Worm (Caenorhabditis elegans): Measurements from ENCODE around the gene D1025.10.
"Not testable (repeated sequence)": the region's sequence is repeated elsewhere in the genome, so short reads cannot be mapped to it uniquely, and the experiment has no call there.

Gene D1025.10

DNA sequence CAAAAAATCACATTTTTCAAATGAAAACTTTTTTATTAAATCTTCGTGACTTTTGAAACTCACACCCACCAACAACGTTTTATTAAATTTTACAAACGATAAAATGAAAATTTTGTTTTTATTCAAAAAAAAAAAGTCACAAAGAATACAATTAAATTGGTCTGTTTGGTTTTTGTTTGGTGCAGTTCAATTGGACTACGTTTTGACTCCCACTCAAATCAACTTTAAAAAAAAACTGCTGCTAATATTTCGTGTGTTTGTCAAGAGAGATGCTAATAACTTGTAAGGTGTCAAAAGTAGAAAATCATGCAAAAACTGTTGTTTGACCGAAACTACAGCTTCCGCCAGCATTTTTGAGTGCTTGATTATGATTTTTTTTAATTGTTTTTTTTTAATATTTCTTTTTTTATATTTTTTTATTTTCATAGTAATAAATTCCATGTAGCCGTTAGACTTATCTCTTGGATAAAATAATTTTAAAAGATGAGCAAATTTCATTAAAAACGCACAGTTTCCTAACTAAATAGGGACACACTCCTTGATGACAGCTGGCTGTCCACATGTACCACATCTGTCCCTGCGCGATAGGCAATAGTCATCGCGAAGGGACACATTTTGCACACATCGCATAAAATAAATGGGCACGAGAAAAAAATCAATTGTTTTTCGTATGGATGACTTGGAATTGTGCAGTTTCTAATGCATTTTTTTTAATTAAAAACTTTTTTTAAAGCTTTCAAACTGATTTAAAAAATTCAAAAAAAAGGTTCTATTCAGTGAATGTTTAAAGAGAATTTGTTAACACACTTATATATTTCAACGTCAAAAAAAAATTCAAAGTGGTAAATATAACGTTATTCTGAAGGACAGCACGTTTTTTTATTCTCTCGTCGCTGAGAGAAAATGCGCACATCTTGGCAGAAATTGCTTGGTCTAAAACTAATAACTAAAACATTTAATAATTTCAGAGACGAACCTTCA, 9.0 kb downstream of the D1025.10 start:
- TF ChIP-seq hmg-4 (GFP tag; optimal IDR thresholded peaks at IDR 0.05) (peak; percentile 95), tra-4 (tag; optimal IDR thresholded peaks at IDR 0.05) (no peak), B0310.2 (tag; optimal IDR thresholded peaks at IDR 0.05) (no peak), ceh-36 (tag; optimal IDR thresholded peaks at IDR 0.05) (peak; percentile 8), aly-1 (tag; optimal IDR thresholded peaks at IDR 0.05) (no peak), sea-1 (GFP tag; conservative IDR thresholded peaks at IDR 0.05) (peak; percentile 79), pes-1 (GFP tag; IDR thresholded peaks at IDR 0.05) (no peak; the same call in 1 of the 2 replicates), ets-7 (tag; optimal IDR thresholded peaks at IDR 0.05) (no peak), tbx-11 (GFP tag; IDR thresholded peaks at IDR 0.05) (no peak), hmbx-1 (tag; optimal IDR thresholded peaks at IDR 0.05) (no peak), flt-1 (GFP tag; IDR thresholded peaks at IDR 0.05) (0 out of 2 replicates have a peak, but pooled peaks have one; percentile 8), F13C5.2 (tag; optimal IDR thresholded peaks at IDR 0.05) (peak; percentile 98), hnd-1 (tag; optimal IDR thresholded peaks at IDR 0.05) (no peak), ama-1 (optimal IDR thresholded peaks at IDR 0.05) (no peak), ceh-13 (GFP tag; optimal IDR thresholded peaks at IDR 0.05) (peak; percentile 39), tbx-37 (GFP tag; conservative IDR thresholded peaks at IDR 0.05) (peak; percentile 60)

ce11 chrX:14527559-14527958, 10.9 kb downstream of the D1025.10 start, which contains the start of gene nspc-18:
nspc-18 (minus strand) TSS chrX:14527659.
- no peak for TF ChIP-seq flt-1 (GFP tag; IDR thresholded peaks at IDR 0.05)
- no peak for TF ChIP-seq ceh-36 (tag; optimal IDR thresholded peaks at IDR 0.05)
- no peak for TF ChIP-seq scrt-1 (GFP tag; IDR thresholded peaks at IDR 0.05)
- TF ChIP-seq hmg-4 (GFP tag; optimal IDR thresholded peaks at IDR 0.05): no peak

ce11 chrX:14528399-14528798, 11.7 kb downstream of the D1025.10 start, which contains the start of gene nspc-19:
nspc-19 (plus strand) TSS chrX:14528699.
- not testable (repeated sequence) for TF ChIP-seq scrt-1 (GFP tag; IDR thresholded peaks at IDR 0.05); B0310.2 (tag; optimal IDR thresholded peaks at IDR 0.05); hmbx-1 (tag; optimal IDR thresholded peaks at IDR 0.05)

DNA sequence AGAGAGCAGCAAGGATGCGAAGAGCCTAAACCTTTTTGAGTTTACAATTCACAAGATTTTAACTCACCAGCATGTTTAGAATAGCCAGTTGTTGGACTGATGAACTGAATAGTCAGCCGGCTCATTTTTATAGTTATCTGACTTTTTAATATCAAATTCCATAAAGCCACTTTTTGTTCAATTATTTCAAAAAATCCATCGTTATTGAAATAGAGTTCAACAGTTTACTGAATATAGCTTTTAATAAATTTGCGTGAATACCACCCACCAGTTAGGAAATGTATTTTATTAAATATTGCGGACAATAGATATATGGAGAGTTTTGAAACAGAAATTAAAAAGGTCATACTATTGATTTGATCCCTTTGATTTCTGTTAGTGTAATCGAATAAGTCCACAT, 13.4 kb downstream of the D1025.10 start, which contains the start of gene nspc-20:
Gene nspc-20 (minus strand): TSS at position 101 of the 400 bp plus-strand sequence.
- no peak for TF ChIP-seq B0310.2 (tag; optimal IDR thresholded peaks at IDR 0.05)
- TF ChIP-seq hmg-4 (GFP tag; optimal IDR thresholded peaks at IDR 0.05): no peak
- no peak for TF ChIP-seq hmbx-1 (tag; optimal IDR thresholded peaks at IDR 0.05)
- TF ChIP-seq flt-1 (GFP tag; IDR thresholded peaks at IDR 0.05): no peak
- TF ChIP-seq F13C5.2 (tag; optimal IDR thresholded peaks at IDR 0.05): no peak
- no peak for TF ChIP-seq tbx-37 (GFP tag; conservative IDR thresholded peaks at IDR 0.05)

- TF ChIP-seq tbx-37 (GFP tag; conservative IDR thresholded peaks at IDR 0.05) (no peak), tra-4 (tag; optimal IDR thresholded peaks at IDR 0.05) (no peak), hmbx-1 (tag; optimal IDR thresholded peaks at IDR 0.05) (no peak), sea-1 (GFP tag; conservative IDR thresholded peaks at IDR 0.05) (no peak), B0310.2 (tag; optimal IDR thresholded peaks at IDR 0.05) (no peak), flt-1 (GFP tag; IDR thresholded peaks at IDR 0.05) (no peak), ceh-13 (GFP tag; optimal IDR thresholded peaks at IDR 0.05) (no peak), scrt-1 (GFP tag; IDR thresholded peaks at IDR 0.05) (no peak), ceh-36 (tag; optimal IDR thresholded peaks at IDR 0.05) (no peak), aly-1 (tag; optimal IDR thresholded peaks at IDR 0.05) (no peak), tbx-11 (GFP tag; IDR thresholded peaks at IDR 0.05) (no peak), ama-1 (optimal IDR thresholded peaks at IDR 0.05) (no peak), hmg-4 (GFP tag; optimal IDR thresholded peaks at IDR 0.05) (no peak)
Measured at ce11 chrX:14534117-14534516, 17.5 kb downstream of the D1025.10 start, which contains the start of gene T24C2.5. T24C2.5 (plus strand) TSS chrX:14534417.

DNA sequence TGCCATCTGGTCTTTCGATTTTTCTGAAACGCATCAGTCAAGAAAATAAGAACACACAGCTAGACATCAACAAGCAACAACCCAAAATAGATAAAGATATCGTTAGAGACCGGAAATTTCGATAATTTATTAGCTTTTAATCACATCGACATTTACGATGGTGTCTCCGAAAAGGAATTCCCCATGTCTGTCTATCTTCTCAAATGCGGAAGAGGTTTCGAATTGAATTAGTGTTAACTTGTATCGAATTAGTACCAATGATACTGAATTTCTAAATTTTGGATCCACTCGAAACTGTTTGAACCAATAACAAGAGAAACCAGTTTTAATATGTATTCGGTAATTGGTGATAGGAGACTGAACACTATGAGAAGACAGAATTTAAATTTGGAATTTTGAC, 17.9 kb downstream of the D1025.10 start:
- TF ChIP-seq hmg-4 (GFP tag; optimal IDR thresholded peaks at IDR 0.05) (no peak), ceh-36 (tag; optimal IDR thresholded peaks at IDR 0.05) (no peak), pes-1 (GFP tag; IDR thresholded peaks at IDR 0.05) (no peak), aly-1 (tag; optimal IDR thresholded peaks at IDR 0.05) (no peak), B0310.2 (tag; optimal IDR thresholded peaks at IDR 0.05) (no peak), F13C5.2 (tag; optimal IDR thresholded peaks at IDR 0.05) (no peak), tbx-11 (GFP tag; IDR thresholded peaks at IDR 0.05) (no peak), ama-1 (optimal IDR thresholded peaks at IDR 0.05) (no peak), flt-1 (GFP tag; IDR thresholded peaks at IDR 0.05) (no peak), scrt-1 (GFP tag; IDR thresholded peaks at IDR 0.05) (no peak), ets-7 (tag; optimal IDR thresholded peaks at IDR 0.05) (no peak), sea-1 (GFP tag; conservative IDR thresholded peaks at IDR 0.05) (no peak), hmbx-1 (tag; optimal IDR thresholded peaks at IDR 0.05) (no peak), tra-4 (tag; optimal IDR thresholded peaks at IDR 0.05) (no peak), tbx-37 (GFP tag; conservative IDR thresholded peaks at IDR 0.05) (no peak), ceh-13 (GFP tag; optimal IDR thresholded peaks at IDR 0.05) (no peak)

DNA sequence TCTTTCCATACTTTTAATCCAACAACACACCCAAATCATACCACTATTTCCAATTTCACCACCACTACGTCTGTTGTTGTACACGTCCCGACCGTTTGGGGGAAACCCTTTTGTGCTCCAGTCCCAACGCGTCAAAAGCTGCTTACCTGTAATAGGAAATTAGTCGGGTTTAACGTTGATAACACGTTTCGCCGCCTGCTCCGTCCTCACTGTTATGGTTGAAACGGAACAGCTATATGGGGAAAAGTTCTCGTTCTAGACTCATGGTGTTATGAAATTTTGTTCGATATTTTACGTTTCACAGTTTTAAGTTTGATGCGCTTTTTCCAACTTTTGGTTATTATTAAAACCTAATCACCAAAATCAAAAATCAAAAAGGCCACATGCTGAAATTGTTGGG, 19.3 kb downstream of the D1025.10 start:
- TF ChIP-seq F13C5.2 (tag; optimal IDR thresholded peaks at IDR 0.05): no peak
- no peak for TF ChIP-seq tbx-11 (GFP tag; IDR thresholded peaks at IDR 0.05)
- no peak for TF ChIP-seq hmg-4 (GFP tag; optimal IDR thresholded peaks at IDR 0.05)
- TF ChIP-seq hnd-1 (tag; optimal IDR thresholded peaks at IDR 0.05): no peak
- no peak for TF ChIP-seq ets-7 (tag; optimal IDR thresholded peaks at IDR 0.05)
- no peak for TF ChIP-seq ceh-13 (GFP tag; optimal IDR thresholded peaks at IDR 0.05)
- TF ChIP-seq flt-1 (GFP tag; IDR thresholded peaks at IDR 0.05): no peak
- TF ChIP-seq B0310.2 (tag; optimal IDR thresholded peaks at IDR 0.05): no peak
- TF ChIP-seq aly-1 (tag; optimal IDR thresholded peaks at IDR 0.05): no peak
- TF ChIP-seq pes-1 (GFP tag; IDR thresholded peaks at IDR 0.05): no peak
- no peak for TF ChIP-seq tra-4 (tag; optimal IDR thresholded peaks at IDR 0.05)
- TF ChIP-seq ama-1 (optimal IDR thresholded peaks at IDR 0.05): no peak
